Fruit fly (Drosophila melanogaster) whole organism: ENCODE data around the gene CG42822.

ENCODE experiments used
- pan ChIP-seq: fragments of >200 bp; optimal IDR thresholded peaks from 2 replicates; lab custom pipeline; 2017
- usp ChIP-seq: fragments of >200 bp; optimal IDR thresholded peaks from 2 replicates; lab custom pipeline; 2017; ENCODE audit warnings: missing biosample characterization, missing genetic modification characterization, mixed read lengths

- TF ChIP-seq pan (lab: Kevin White, UChicago) (no peak), usp (no peak)
Observed at dm6 chr3R:17448758-17449157, 35.1 kb downstream of the CG42822 start, which contains the start of gene Eh.
